Worm (Caenorhabditis elegans): Measurements from ENCODE around the gene C05C8.1.

DNA sequence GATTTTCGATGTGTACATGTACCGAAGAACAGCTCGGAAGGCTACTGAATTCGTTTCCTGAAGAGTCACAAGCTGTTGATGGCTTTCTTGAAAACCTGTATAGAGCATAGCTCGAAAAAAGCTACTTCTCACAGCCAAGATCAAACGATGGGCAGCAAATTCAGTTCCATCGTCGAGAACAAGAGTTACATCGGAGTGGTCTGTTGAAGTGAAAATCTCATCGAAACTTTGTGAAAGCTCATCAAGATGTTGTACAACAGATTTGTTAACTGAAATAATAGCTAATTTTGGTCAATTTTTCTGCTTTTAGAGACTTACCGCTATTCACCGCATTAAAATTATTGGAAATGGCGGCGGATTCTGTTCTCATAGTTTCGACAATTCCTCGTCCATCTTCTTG lies 2.9 kb upstream of the C05C8.1 start:
- TF ChIP-seq lir-3 (tag; optimal IDR thresholded peaks at IDR 0.05; ENCODE audit: poor library complexity) (no peak), lsy-2 (tag; optimal IDR thresholded peaks at IDR 0.05) (no peak), lin-13 (GFP tag; optimal IDR thresholded peaks at IDR 0.05) (no peak), unc-62 (GFP tag; optimal IDR thresholded peaks at IDR 0.05) (no peak), ztf-11 (tag; optimal IDR thresholded peaks at IDR 0.05) (no peak), skn-1 (tag; optimal IDR thresholded peaks at IDR 0.05) (no peak)

Data from whole organism, L1 larva.